Worm (Caenorhabditis elegans) whole organism, L1 larva: ENCODE data around the gene msh-5.

Experiments
- C34B4.2 ChIP-seq: sonication (generic microtip); optimal IDR thresholded peaks from 2 replicates; lab custom pipeline; 2017; ENCODE audit warnings: mild to moderate bottlenecking, missing genetic modification characterization, missing compliant biosample characterization
- Y116A8C.19 ChIP-seq: sonication (generic microtip); optimal IDR thresholded peaks from 2 replicates; lab custom pipeline; 2016; ENCODE audit warnings: missing compliant biosample characterization, missing genetic modification characterization, borderline replicate concordance
- aha-1 ChIP-seq: fragments of 150-350 bp; optimal IDR thresholded peaks from 2 replicates; lab custom pipeline; 2014; ENCODE audit warnings: missing biosample characterization, missing genetic modification characterization
- alr-1 ChIP-seq: fragments of 200-800 bp; sonication (Bioruptor generic); optimal IDR thresholded peaks from 2 replicates; lab custom pipeline; 2018; ENCODE audit warnings: borderline replicate concordance, mild to moderate bottlenecking, missing genetic modification characterization, missing compliant biosample characterization
- aly-2 ChIP-seq: fragments of 150-350 bp; optimal IDR thresholded peaks from 2 replicates; lab custom pipeline; 2014; ENCODE audit warnings: missing biosample characterization, missing genetic modification characterization
- ama-1 ChIP-seq: fragments of 150-350 bp; optimal IDR thresholded peaks from 2 replicates; lab custom pipeline; 2014
- ceh-8 ChIP-seq: fragments of 200-800 bp; sonication (Bioruptor generic); optimal IDR thresholded peaks from 2 replicates; lab custom pipeline; 2018; ENCODE audit warnings: mild to moderate bottlenecking, missing genetic modification characterization, moderate library complexity, missing compliant biosample characterization
- ceh-88 ChIP-seq: fragments of 200-800 bp; sonication (Bioruptor generic); IDR thresholded peaks from 2 replicates; pipeline ENCODE4 v1.3.6; 2022; ENCODE audit warnings: missing genetic modification characterization, missing compliant biosample characterization
- dpl-1 ChIP-seq, 3 experiments: fragments of 150-350 bp in 2 of 3; sonication (generic microtip) in 1 of 3; optimal IDR thresholded peaks; 2 replicates each; lab custom pipeline; 2014 to 2017; ENCODE audit warnings: missing biosample characterization in 3 of 3, missing genetic modification characterization in 3 of 3, missing genetic modification reagents in 3 of 3
- efl-1 ChIP-seq, 4 experiments: fragments of 150-350 bp; optimal IDR thresholded peaks in 3 of 4; peaks in 1 of 4; 1 replicate in 1 of 4; 2 replicates in 3 of 4; lab custom pipeline; 2014; ENCODE audit warnings: missing biosample characterization in 2 of 4, missing genetic modification characterization in 2 of 4, missing genetic modification reagents in 2 of 4
- efl-3 ChIP-seq: fragments of 200-800 bp; sonication (Bioruptor generic); optimal IDR thresholded peaks from 2 replicates; lab custom pipeline; 2018; ENCODE audit warnings: mild to moderate bottlenecking, missing genetic modification characterization, missing compliant biosample characterization
- elt-3 ChIP-seq, 6 experiments: fragments of 150-350 bp in 1 of 6; sonication (generic microtip); optimal IDR thresholded peaks; 2 replicates each; lab custom pipeline; 2017 to 2018; ENCODE audit warnings: missing biosample characterization in 6 of 6, missing genetic modification characterization in 6 of 6, inconsistent platforms in 1 of 6
- ets-5 ChIP-seq: fragments of 200-800 bp; sonication (Bioruptor generic); IDR thresholded peaks from 2 replicates; pipeline ENCODE4 v1.3.6; 2022; ENCODE audit warnings: missing genetic modification characterization, missing compliant biosample characterization
- fkh-8 ChIP-seq: sonication (generic microtip); optimal IDR thresholded peaks from 2 replicates; lab custom pipeline; 2016; ENCODE audit warnings: mild to moderate bottlenecking, missing genetic modification characterization, missing compliant biosample characterization
- grh-1 ChIP-seq: fragments of 200-800 bp; sonication (Bioruptor generic); IDR thresholded peaks from 2 replicates; pipeline ENCODE4 v1.3.6; 2022; ENCODE audit warnings: missing genetic modification reagents, missing genetic modification characterization, missing compliant biosample characterization
- hpl-2 ChIP-seq: fragments of 150-350 bp; optimal IDR thresholded peaks from 2 replicates; lab custom pipeline; 2014; ENCODE audit warnings: missing biosample characterization, missing genetic modification reagents, missing genetic modification characterization
- irx-1 ChIP-seq: sonication (generic microtip); optimal IDR thresholded peaks from 2 replicates; lab custom pipeline; 2016; ENCODE audit warnings: missing genetic modification characterization, missing compliant biosample characterization
- isw-1 ChIP-seq: fragments of 200-800 bp; sonication (Bioruptor generic); IDR thresholded peaks from 2 replicates; pipeline ENCODE4 v1.3.6; 2022; ENCODE audit warnings: missing genetic modification characterization, missing compliant biosample characterization
- lin-13 ChIP-seq: fragments of 150-350 bp; optimal IDR thresholded peaks from 2 replicates; lab custom pipeline; 2014; ENCODE audit warnings: missing biosample characterization, missing genetic modification reagents, missing genetic modification characterization
- lin-15B ChIP-seq: fragments of 150-350 bp; sonication (generic microtip); optimal IDR thresholded peaks from 3 replicates; lab custom pipeline; 2014; ENCODE audit warnings: missing biosample characterization, missing genetic modification characterization
- lir-3 ChIP-seq: sonication (generic microtip); optimal IDR thresholded peaks from 2 replicates; lab custom pipeline; 2016; ENCODE audit warnings: mild to moderate bottlenecking, missing genetic modification characterization, moderate library complexity, missing compliant biosample characterization; ENCODE audit not compliant: poor library complexity
- lsy-2 ChIP-seq, 2 experiments: fragments of 150-350 bp; optimal IDR thresholded peaks; 2 replicates each; lab custom pipeline; 2014; ENCODE audit warnings: missing biosample characterization in 2 of 2, missing genetic modification characterization in 2 of 2
- mab-9 ChIP-seq: fragments of 200-800 bp; sonication (Bioruptor generic); IDR thresholded peaks from 2 replicates; pipeline ENCODE4 v1.3.6; 2022; ENCODE audit warnings: missing genetic modification reagents, missing genetic modification characterization, missing compliant biosample characterization
- mdl-1 ChIP-seq, 2 experiments: fragments of 150-350 bp; optimal IDR thresholded peaks; 2 replicates each; lab custom pipeline; 2014 to 2017; ENCODE audit warnings: missing biosample characterization in 2 of 2, missing genetic modification characterization in 2 of 2, inconsistent platforms in 1 of 2
- mef-2 ChIP-seq: fragments of 150-350 bp; optimal IDR thresholded peaks from 2 replicates; lab custom pipeline; 2014; ENCODE audit warnings: missing biosample characterization, missing genetic modification characterization
- nhr-11 ChIP-seq: fragments of 150-350 bp; optimal IDR thresholded peaks from 2 replicates; lab custom pipeline; 2014; ENCODE audit warnings: missing biosample characterization, missing genetic modification characterization
- nhr-19 ChIP-seq: fragments of 200-800 bp; sonication (Bioruptor generic); conservative IDR thresholded peaks from 2 replicates; pipeline ENCODE4 v1.3.6; 2022; ENCODE audit warnings: missing genetic modification characterization, missing compliant biosample characterization
- nhr-20 ChIP-seq: sonication (generic microtip); optimal IDR thresholded peaks from 2 replicates; lab custom pipeline; 2016; ENCODE audit warnings: mild to moderate bottlenecking, missing genetic modification characterization, missing compliant biosample characterization
- nhr-237 ChIP-seq: fragments of 150-350 bp; optimal IDR thresholded peaks from 2 replicates; lab custom pipeline; 2014; ENCODE audit warnings: missing biosample characterization, missing genetic modification characterization
- nhr-71 ChIP-seq: sonication (generic microtip); optimal IDR thresholded peaks from 2 replicates; lab custom pipeline; 2016; ENCODE audit warnings: mild to moderate bottlenecking, missing genetic modification characterization, moderate library complexity, missing compliant biosample characterization
- nhr-76 ChIP-seq: sonication (generic microtip); optimal IDR thresholded peaks from 2 replicates; lab custom pipeline; 2017; ENCODE audit warnings: missing biosample characterization, missing genetic modification characterization
- nhr-77 ChIP-seq: fragments of 150-350 bp; optimal IDR thresholded peaks from 2 replicates; lab custom pipeline; 2014; ENCODE audit warnings: missing biosample characterization, missing genetic modification characterization
- nhr-84 ChIP-seq: sonication (generic microtip); optimal IDR thresholded peaks from 2 replicates; lab custom pipeline; 2017; ENCODE audit warnings: missing biosample characterization, missing genetic modification characterization
- nhr-85 ChIP-seq: sonication (generic microtip); peaks from one replicate; lab custom pipeline; 2016; ENCODE audit warnings: missing genetic modification characterization, inconsistent platforms, missing compliant biosample characterization
- nhr-90 ChIP-seq: sonication (generic microtip); optimal IDR thresholded peaks from 2 replicates; lab custom pipeline; 2016; ENCODE audit warnings: mild to moderate bottlenecking, missing genetic modification characterization, missing compliant biosample characterization; ENCODE audit not compliant: poor library complexity
- pag-3 ChIP-seq: sonication (generic microtip); optimal IDR thresholded peaks from 2 replicates; lab custom pipeline; 2017; ENCODE audit warnings: missing genetic modification characterization, mild to moderate bottlenecking, missing compliant biosample characterization, antibody characterized with exemption, borderline replicate concordance; ENCODE audit not compliant: insufficient read depth
- pax-3 ChIP-seq: fragments of 200-800 bp; sonication (Bioruptor generic); optimal IDR thresholded peaks from 2 replicates; lab custom pipeline; 2018; ENCODE audit warnings: mild to moderate bottlenecking, missing genetic modification characterization, moderate library complexity, missing compliant biosample characterization
- pqm-1 ChIP-seq: sonication (generic microtip); optimal IDR thresholded peaks from 3 replicates; lab custom pipeline; 2017; ENCODE audit warnings: missing biosample characterization, missing genetic modification characterization
- skn-1 ChIP-seq: fragments of 150-350 bp; optimal IDR thresholded peaks from 2 replicates; lab custom pipeline; 2014; ENCODE audit warnings: missing biosample characterization, missing genetic modification characterization
- snpc-4 ChIP-seq: fragments of 150-350 bp; optimal IDR thresholded peaks from 2 replicates; lab custom pipeline; 2014; ENCODE audit warnings: missing biosample characterization, missing genetic modification characterization
- snu-23 ChIP-seq: sonication (generic microtip); optimal IDR thresholded peaks from 2 replicates; lab custom pipeline; 2016; ENCODE audit warnings: missing genetic modification characterization, missing compliant biosample characterization
- sptf-1 ChIP-seq: fragments of 150-350 bp; optimal IDR thresholded peaks from 2 replicates; lab custom pipeline; 2014; ENCODE audit warnings: missing biosample characterization, missing genetic modification characterization
- sup-37 ChIP-seq: fragments of 200-800 bp; sonication (Bioruptor generic); optimal IDR thresholded peaks from 2 replicates; lab custom pipeline; 2018; ENCODE audit warnings: mild to moderate bottlenecking, missing genetic modification characterization, missing compliant biosample characterization
- swsn-7 ChIP-seq: sonication (generic microtip); optimal IDR thresholded peaks from 2 replicates; lab custom pipeline; 2016; ENCODE audit warnings: missing genetic modification characterization, missing compliant biosample characterization
- tbx-2 ChIP-seq: sonication (generic microtip); optimal IDR thresholded peaks from 2 replicates; lab custom pipeline; 2016; ENCODE audit warnings: missing genetic modification characterization, missing compliant biosample characterization
- tlp-1 ChIP-seq: fragments of 150-350 bp; optimal IDR thresholded peaks from 2 replicates; lab custom pipeline; 2014; ENCODE audit warnings: missing biosample characterization, missing genetic modification characterization
- unc-130 ChIP-seq: fragments of 150-350 bp; optimal IDR thresholded peaks from 2 replicates; lab custom pipeline; 2017; ENCODE audit warnings: missing biosample characterization, missing genetic modification characterization, inconsistent platforms
- unc-86 ChIP-seq: sonication (generic microtip); optimal IDR thresholded peaks from 2 replicates; lab custom pipeline; 2016; ENCODE audit warnings: missing genetic modification characterization, missing compliant biosample characterization
- zag-1 ChIP-seq: fragments of 150-350 bp; optimal IDR thresholded peaks from 2 replicates; lab custom pipeline; 2014; ENCODE audit warnings: missing biosample characterization, missing genetic modification characterization
- zip-4 ChIP-seq: fragments of 200-800 bp; sonication (Bioruptor generic); optimal IDR thresholded peaks from 2 replicates; lab custom pipeline; 2018; ENCODE audit warnings: mild to moderate bottlenecking, missing genetic modification characterization, moderate library complexity, missing compliant biosample characterization
- ztf-11 ChIP-seq, 2 experiments: sonication (generic microtip); optimal IDR thresholded peaks; 2 replicates each; lab custom pipeline; 2016 to 2017; ENCODE audit warnings: missing genetic modification characterization in 2 of 2, missing biosample characterization in 1 of 2, missing compliant biosample characterization in 1 of 2

The msh-5 gene

ce11 chrIV:13109751-13110150 lies 45.3 kb upstream of the msh-5 start, which contains the start of gene best-1 (continued):
- no peak for TF ChIP-seq mab-9
- no peak for TF ChIP-seq mef-2 (tag; lab: Kevin White, UChicago)
- no peak for TF ChIP-seq zip-4 (GFP tag; lab: Kevin White, UChicago)
- TF ChIP-seq fkh-8 (tag; lab: Kevin White, UChicago): no peak
- TF ChIP-seq mdl-1 (tag; optimal IDR thresholded peaks at IDR 0.05; lab: Kevin White, UChicago): peak in 1 of 2 experiments; percentile 49
- TF ChIP-seq ama-1 (lab: Kevin White, UChicago): no peak
- peak; percentile 64 for TF ChIP-seq nhr-20
- TF ChIP-seq sup-37: no peak
- no peak for TF ChIP-seq ceh-88 (GFP tag; lab: Robert Waterston, UW)
- no peak for TF ChIP-seq sptf-1
- TF ChIP-seq Y116A8C.19 (tag; lab: Kevin White, UChicago): no peak
- TF ChIP-seq ceh-8 (GFP tag; lab: Kevin White, UChicago): no peak
- peak; percentile 22 for TF ChIP-seq unc-130 (tag; lab: Kevin White, UChicago)
- peak in 1 of 2 experiments; percentile 54 for TF ChIP-seq lsy-2 (tag; optimal IDR thresholded peaks at IDR 0.05; lab: Kevin White, UChicago)
- no peak for TF ChIP-seq aha-1
- peak; percentile 25 for TF ChIP-seq snu-23 (GFP tag; lab: Kevin White, UChicago)
- TF ChIP-seq nhr-77 (tag; lab: Kevin White, UChicago): no peak
- no peak for TF ChIP-seq skn-1 (tag; lab: Kevin White, UChicago)
- TF ChIP-seq dpl-1 (GFP tag; optimal IDR thresholded peaks at IDR 0.05; lab: Kevin White, UChicago): no peak
- peak; percentile 46; the same call in 1 of the 2 replicates for TF ChIP-seq nhr-19
- no peak for TF ChIP-seq C34B4.2 (tag; lab: Kevin White, UChicago)
- TF ChIP-seq isw-1 (GFP tag; lab: Robert Waterston, UW): no peak
- peak; percentile 45 for TF ChIP-seq nhr-71 (tag; lab: Kevin White, UChicago)
- TF ChIP-seq nhr-90: peak; percentile 55
- TF ChIP-seq alr-1: no peak
- no peak for TF ChIP-seq lir-3
- TF ChIP-seq nhr-84 (tag; lab: Kevin White, UChicago): no peak
- TF ChIP-seq ztf-11 (tag; optimal IDR thresholded peaks at IDR 0.05; lab: Kevin White, UChicago): no peak
- no peak for TF ChIP-seq pqm-1 (tag; lab: Kevin White, UChicago)
- no peak for TF ChIP-seq pax-3 (tag; lab: Kevin White, UChicago)
- TF ChIP-seq nhr-85 (tag; lab: Kevin White, UChicago): peak; percentile 67
- TF ChIP-seq hpl-2 (GFP tag; lab: Kevin White, UChicago): no peak
- TF ChIP-seq, all 84 proteins: peak for 11

- TF ChIP-seq efl-1 (optimal IDR thresholded peaks at IDR 0.05; lab: Kevin White, UChicago) (no peak), efl-1 (GFP tag; optimal IDR thresholded peaks at IDR 0.05 in 1 of 2; lab: Kevin White, UChicago) (no peak), tlp-1 (tag; lab: Kevin White, UChicago) (no peak), lin-15B (no peak), zag-1 (tag; lab: Kevin White, UChicago) (no peak), aly-2 (no peak), aha-1 (no peak), ceh-88 (GFP tag; lab: Robert Waterston, UW) (no peak), tbx-2 (tag; lab: Kevin White, UChicago) (no peak), snu-23 (GFP tag; lab: Kevin White, UChicago) (peak; percentile 15), ets-5 (GFP tag; lab: Robert Waterston, UW) (no peak), swsn-7 (tag; lab: Kevin White, UChicago) (no peak), nhr-19 (peak; percentile 27; the same call in 1 of the 2 replicates), skn-1 (tag; lab: Kevin White, UChicago) (no peak), efl-3 (no peak), nhr-11 (tag; lab: Kevin White, UChicago) (no peak), grh-1 (GFP tag; lab: Robert Waterston, UW) (no peak), alr-1 (no peak), snpc-4 (tag; lab: Kevin White, UChicago) (no peak), irx-1 (tag; lab: Kevin White, UChicago) (no peak), lin-13 (GFP tag; lab: Kevin White, UChicago) (no peak), pax-3 (tag; lab: Kevin White, UChicago) (no peak), nhr-20 (peak; percentile 19), elt-3 (tag; optimal IDR thresholded peaks at IDR 0.05; lab: Kevin White, UChicago) (peak in 3 of 6 experiments; percentile 66 to 82 (median 66)), fkh-8 (tag; lab: Kevin White, UChicago) (no peak), unc-86 (tag; lab: Kevin White, UChicago) (no peak), zip-4 (GFP tag; lab: Kevin White, UChicago) (no peak), lir-3 (no peak), nhr-237 (tag; lab: Kevin White, UChicago) (no peak), nhr-76 (tag; lab: Kevin White, UChicago) (no peak), hpl-2 (GFP tag; lab: Kevin White, UChicago) (no peak), pag-3 (no peak)
Measured at ce11 chrIV:13110876-13111275, 44.2 kb upstream of the msh-5 start.
